Fruit fly (Drosophila melanogaster) whole organism, prepupa: ENCODE results near the gene hth.

Experiments used
- CG10631 ChIP-seq: fragments of 200-800 bp; sonication (Bioruptor generic); optimal IDR thresholded peaks from 2 replicates; lab custom pipeline; 2016; ENCODE audit warnings: missing biosample characterization, missing genetic modification characterization
- CG10669 ChIP-seq: fragments of 200-800 bp; sonication (Bioruptor generic); optimal IDR thresholded peaks from 3 replicates; lab custom pipeline; 2018; ENCODE audit warnings: missing biosample characterization, mild to moderate bottlenecking, missing genetic modification characterization, moderate library complexity
- CG11294 ChIP-seq: fragments of 200-800 bp; sonication (Bioruptor generic); IDR thresholded peaks from 2 replicates; pipeline ENCODE4 v1.3.6; 2022; ENCODE audit warnings: missing biosample characterization, missing genetic modification characterization
- CG11762 ChIP-seq: fragments of 200-800 bp; sonication (Bioruptor generic); optimal IDR thresholded peaks from 3 replicates; lab custom pipeline; 2016; ENCODE audit warnings: missing biosample characterization, missing genetic modification characterization; ENCODE audit not compliant: insufficient read depth
- CG11902 ChIP-seq: fragments of 200-800 bp; sonication (Bioruptor generic); optimal IDR thresholded peaks from 3 replicates; lab custom pipeline; 2016; ENCODE audit warnings: missing biosample characterization, missing genetic modification characterization
- CG15336 ChIP-seq: fragments of 200-800 bp; sonication (Bioruptor generic); IDR thresholded peaks from 2 replicates; pipeline ENCODE4 v1.3.6; 2022; ENCODE audit warnings: missing biosample characterization, missing genetic modification characterization
- CG1621 ChIP-seq: fragments of 200-800 bp; sonication (Bioruptor generic); optimal IDR thresholded peaks from 3 replicates; lab custom pipeline; 2018; ENCODE audit warnings: missing biosample characterization, mild to moderate bottlenecking, missing genetic modification characterization
- CG3032 ChIP-seq: fragments of 200-800 bp; optimal IDR thresholded peaks from 2 replicates; lab custom pipeline; 2019; ENCODE audit warnings: missing biosample characterization, mild to moderate bottlenecking, missing genetic modification characterization, moderate library complexity
- CG31627 ChIP-seq: fragments of 200-800 bp; sonication (Bioruptor generic); optimal IDR thresholded peaks from 3 replicates; lab custom pipeline; 2016; ENCODE audit warnings: missing biosample characterization, missing genetic modification characterization
- CG34406 ChIP-seq: fragments of 200-800 bp; sonication (Bioruptor generic); optimal IDR thresholded peaks from 3 replicates; lab custom pipeline; 2016; ENCODE audit warnings: missing biosample characterization, missing genetic modification characterization
- CG3919 ChIP-seq: fragments of 200-800 bp; sonication (Bioruptor generic); optimal IDR thresholded peaks from 3 replicates; lab custom pipeline; 2016; ENCODE audit warnings: missing biosample characterization, missing genetic modification characterization
- CG6163 ChIP-seq: fragments of 200-800 bp; sonication (Bioruptor generic); IDR thresholded peaks from 3 replicates; pipeline ENCODE4 v1.3.6; 2022; ENCODE audit warnings: missing biosample characterization, missing genetic modification characterization
- CG6276 ChIP-seq: fragments of 200-800 bp; sonication (Bioruptor generic); optimal IDR thresholded peaks from 2 replicates; lab custom pipeline; 2017; ENCODE audit warnings: missing biosample characterization, mild to moderate bottlenecking, missing genetic modification characterization
- CG6792 ChIP-seq: fragments of 200-800 bp; sonication (Bioruptor generic); optimal IDR thresholded peaks from 3 replicates; lab custom pipeline; 2016; ENCODE audit warnings: missing biosample characterization, missing genetic modification characterization
- CG6808 ChIP-seq: fragments of 200-800 bp; sonication (Bioruptor generic); optimal IDR thresholded peaks from 3 replicates; lab custom pipeline; 2017; ENCODE audit warnings: missing biosample characterization, missing genetic modification characterization, mild to moderate bottlenecking, moderate library complexity, missing genetic modification reagents
- CG6854 ChIP-seq: fragments of 200-800 bp; sonication (Bioruptor generic); optimal IDR thresholded peaks from 2 replicates; lab custom pipeline; 2017; ENCODE audit warnings: missing biosample characterization, mild to moderate bottlenecking, missing genetic modification characterization
- CG8119 ChIP-seq: fragments of 200-800 bp; sonication (Bioruptor generic); IDR thresholded peaks from 3 replicates; pipeline ENCODE4 v1.3.6; 2022; ENCODE audit warnings: missing biosample characterization, missing genetic modification characterization
- CG8632 ChIP-seq: fragments of 200-800 bp; sonication (Bioruptor generic); optimal IDR thresholded peaks from 3 replicates; lab custom pipeline; 2016; ENCODE audit warnings: missing biosample characterization, missing genetic modification characterization
- CG9139 ChIP-seq: fragments of 200-800 bp; sonication (Bioruptor generic); optimal IDR thresholded peaks from 3 replicates; lab custom pipeline; 2017; ENCODE audit warnings: missing biosample characterization, mild to moderate bottlenecking, missing genetic modification characterization
- Eip78C ChIP-seq: fragments of 200-800 bp; sonication (Bioruptor generic); peaks from one replicate; lab custom pipeline; 2016; ENCODE audit warnings: missing biosample characterization, missing genetic modification characterization
- Eip93F ChIP-seq: fragments of 200-800 bp; sonication (Bioruptor generic); optimal IDR thresholded peaks from 2 replicates; lab custom pipeline; 2016; ENCODE audit warnings: missing biosample characterization, mild to moderate bottlenecking, missing genetic modification characterization
- Ets96B ChIP-seq: fragments of 200-800 bp; optimal IDR thresholded peaks from 2 replicates; lab custom pipeline; 2019; ENCODE audit warnings: missing biosample characterization, mild to moderate bottlenecking, missing genetic modification characterization, moderate library complexity
- Gug ChIP-seq: fragments of 200-800 bp; sonication (Bioruptor generic); IDR thresholded peaks from 2 replicates; pipeline ENCODE4 v1.3.6; 2022; ENCODE audit warnings: missing biosample characterization, missing genetic modification characterization
- Hr38 ChIP-seq: sonication (Bioruptor generic); optimal IDR thresholded peaks from 2 replicates; lab custom pipeline; 2016; ENCODE audit warnings: missing biosample characterization, missing genetic modification characterization
- Hr39 ChIP-seq: fragments of 200-800 bp; sonication (Bioruptor generic); optimal IDR thresholded peaks from 2 replicates; lab custom pipeline; 2016; ENCODE audit warnings: missing biosample characterization, missing genetic modification characterization
- Hr4 ChIP-seq: fragments of 200-800 bp; sonication (Bioruptor generic); optimal IDR thresholded peaks from 3 replicates; lab custom pipeline; 2016; ENCODE audit warnings: missing biosample characterization, missing genetic modification characterization
- Met ChIP-seq: fragments of 200-800 bp; sonication (Bioruptor generic); optimal IDR thresholded peaks from 3 replicates; lab custom pipeline; 2016; ENCODE audit warnings: missing biosample characterization, missing genetic modification characterization
- Sox102F ChIP-seq: fragments of 200-800 bp; sonication (Bioruptor generic); optimal IDR thresholded peaks from 2 replicates; lab custom pipeline; 2016; ENCODE audit warnings: missing biosample characterization, mild to moderate bottlenecking, missing genetic modification characterization
- achi ChIP-seq: fragments of 200-800 bp; sonication (Bioruptor generic); optimal IDR thresholded peaks from 3 replicates; lab custom pipeline; 2016; ENCODE audit warnings: missing biosample characterization, missing genetic modification characterization
- dac ChIP-seq: fragments of 200-800 bp; sonication (Bioruptor generic); optimal IDR thresholded peaks from 2 replicates; lab custom pipeline; 2017; ENCODE audit warnings: missing biosample characterization, mild to moderate bottlenecking, missing genetic modification characterization
- dsx ChIP-seq: fragments of 200-800 bp; optimal IDR thresholded peaks from 3 replicates; lab custom pipeline; 2019; ENCODE audit warnings: missing biosample characterization, mild to moderate bottlenecking, missing genetic modification characterization, moderate library complexity; ENCODE audit not compliant: poor library complexity, severe bottlenecking
- eg ChIP-seq: fragments of 200-800 bp; sonication (Bioruptor generic); IDR thresholded peaks from 3 replicates; pipeline ENCODE4 v1.3.6; 2022; ENCODE audit warnings: missing biosample characterization, missing genetic modification characterization
- fd59A ChIP-seq: fragments of 200-800 bp; sonication (Bioruptor generic); optimal IDR thresholded peaks from 2 replicates; lab custom pipeline; 2017; ENCODE audit warnings: missing biosample characterization, mild to moderate bottlenecking, missing genetic modification characterization, missing genetic modification reagents
- fkh ChIP-seq: fragments of 200-800 bp; sonication (Bioruptor generic); optimal IDR thresholded peaks from 3 replicates; lab custom pipeline; 2017; ENCODE audit warnings: missing biosample characterization, mild to moderate bottlenecking, missing genetic modification characterization, moderate library complexity
- lz ChIP-seq: fragments of 200-800 bp; sonication (Bioruptor generic); optimal IDR thresholded peaks from 3 replicates; lab custom pipeline; 2016; ENCODE audit warnings: missing biosample characterization, missing genetic modification characterization
- pdm3 ChIP-seq: fragments of 200-800 bp; sonication (Bioruptor generic); optimal IDR thresholded peaks from 3 replicates; lab custom pipeline; 2016; ENCODE audit warnings: missing biosample characterization, missing genetic modification characterization
- spab ChIP-seq: fragments of 200-800 bp; sonication (Bioruptor generic); optimal IDR thresholded peaks from 2 replicates; lab custom pipeline; 2017; ENCODE audit warnings: missing biosample characterization, mild to moderate bottlenecking, missing genetic modification characterization, missing genetic modification reagents
- ss ChIP-seq, 2 experiments: fragments of 200-800 bp; sonication (Bioruptor generic); optimal IDR thresholded peaks; 2 replicates in 1 of 2; 3 replicates in 1 of 2; lab custom pipeline; 2017 to 2018; ENCODE audit warnings: mild to moderate bottlenecking in 2 of 2, missing biosample characterization in 2 of 2, missing genetic modification characterization in 2 of 2, moderate library complexity in 1 of 2
- topi ChIP-seq: fragments of 200-800 bp; sonication (Bioruptor generic); optimal IDR thresholded peaks from 3 replicates; lab custom pipeline; 2016; ENCODE audit warnings: missing biosample characterization, missing genetic modification characterization
- vri ChIP-seq: fragments of 200-800 bp; sonication (Bioruptor generic); optimal IDR thresholded peaks from 3 replicates; lab custom pipeline; 2016; ENCODE audit warnings: missing biosample characterization, mild to moderate bottlenecking, missing genetic modification characterization

hth gene

DNA sequence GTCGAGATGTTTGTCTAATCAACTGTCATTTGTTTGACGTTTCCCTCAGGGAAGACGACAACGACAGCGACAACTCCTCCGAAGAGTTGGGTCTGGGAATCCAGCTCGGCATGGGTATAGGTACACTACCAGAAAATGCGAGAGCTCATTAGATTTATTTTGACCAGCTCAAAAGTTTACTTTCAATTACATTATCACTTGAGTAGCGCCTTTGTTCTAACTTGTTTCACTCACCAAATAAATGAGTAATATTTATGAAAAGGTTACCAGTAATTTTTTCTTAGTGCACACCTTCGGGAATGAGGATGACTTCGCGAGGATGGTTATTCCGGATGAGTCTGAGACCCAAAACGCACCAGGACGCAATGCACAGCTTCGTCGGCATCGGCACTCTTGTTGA is 145.2 kb downstream of the hth start (continued):
- peak; percentile 28 for TF ChIP-seq CG10631 (GFP tag; lab: Kevin White, UChicago)
- peak; percentile 30 for TF ChIP-seq lz
- TF ChIP-seq CG34406 = peak; percentile 7
- no peak for TF ChIP-seq CG8119 (GFP tag; lab: Robert Waterston, UW)
- TF ChIP-seq dsx (GFP tag; lab: Kevin White, UChicago) = no peak
- TF ChIP-seq CG3032 = no peak
- TF ChIP-seq dac (GFP tag; lab: Kevin White, UChicago) = no peak
- peak; percentile 54 for TF ChIP-seq topi
- no peak for TF ChIP-seq fkh
- peak; percentile 40 for TF ChIP-seq Hr39 (GFP tag; lab: Kevin White, UChicago)
- no peak for TF ChIP-seq CG15336 (GFP tag; lab: Robert Waterston, UW)
- TF ChIP-seq CG9139 (GFP tag; lab: Kevin White, UChicago) = no peak
- TF ChIP-seq CG3919 (GFP tag; lab: Kevin White, UChicago) = peak; percentile 43
- TF ChIP-seq CG6163 (GFP tag; lab: Robert Waterston, UW) = peak; percentile 30; the same call in 1 of the 3 replicates
- peak; percentile 29 for TF ChIP-seq achi (GFP tag; lab: Kevin White, UChicago)
- no peak for TF ChIP-seq ss (GFP tag; optimal IDR thresholded peaks at IDR 0.05; lab: Kevin White, UChicago)
- no peak for TF ChIP-seq Hr38
- peak; percentile 27 for TF ChIP-seq pdm3 (GFP tag; lab: Kevin White, UChicago)
- no peak for TF ChIP-seq vri
- peak; percentile 17 for TF ChIP-seq Sox102F (GFP tag; lab: Kevin White, UChicago)
- TF ChIP-seq fd59A (GFP tag; lab: Kevin White, UChicago) = no peak
- TF ChIP-seq CG11902 (GFP tag; lab: Kevin White, UChicago) = no peak
- no peak for TF ChIP-seq CG6854 (GFP tag; lab: Kevin White, UChicago)
- TF ChIP-seq CG11762 (GFP tag; lab: Kevin White, UChicago) = no peak
- peak; percentile 35 for TF ChIP-seq CG31627 (GFP tag; lab: Kevin White, UChicago)
- 0 out of 3 replicates have a peak, but pooled peaks have one; percentile 13 for TF ChIP-seq eg (GFP tag; lab: Robert Waterston, UW)
- no peak for TF ChIP-seq CG10669 (GFP tag; lab: Kevin White, UChicago)
- TF ChIP-seq spab = no peak
- no peak for TF ChIP-seq CG8632 (GFP tag; lab: Kevin White, UChicago)
- TF ChIP-seq CG6276 (GFP tag; lab: Kevin White, UChicago) = no peak
- TF ChIP-seq CG6792 (GFP tag; lab: Kevin White, UChicago) = peak; percentile 5
- TF ChIP-seq Eip78C = peak; percentile 63
- TF ChIP-seq Eip93F (GFP tag; lab: Kevin White, UChicago) = no peak

DNA sequence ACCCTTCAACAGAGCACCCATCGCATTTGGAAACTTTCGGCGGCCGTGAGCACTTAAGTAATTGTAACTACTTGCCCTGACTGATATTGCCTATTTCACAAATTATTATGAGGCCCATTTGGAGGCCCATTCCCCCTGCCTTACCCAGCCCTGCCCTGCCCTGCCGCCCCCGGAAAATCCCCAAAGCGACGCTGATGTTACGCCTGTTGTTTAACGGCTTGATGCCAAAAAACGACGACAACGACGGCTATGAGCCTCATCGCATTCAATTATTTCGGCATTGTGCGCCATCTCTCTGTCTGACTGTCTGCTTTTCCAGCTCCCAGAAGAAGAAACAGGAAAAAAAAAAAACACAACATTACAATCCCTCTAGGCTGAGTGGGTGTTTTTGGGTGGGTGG is 145.8 kb downstream of the hth start:
- no peak for TF ChIP-seq CG3032
- TF ChIP-seq fd59A (GFP tag; lab: Kevin White, UChicago) = no peak
- no peak for TF ChIP-seq CG1621 (tag; lab: Kevin White, UChicago)
- no peak for TF ChIP-seq Met
- TF ChIP-seq CG6808 = no peak
- no peak for TF ChIP-seq ss (GFP tag; optimal IDR thresholded peaks at IDR 0.05; lab: Kevin White, UChicago)
- no peak for TF ChIP-seq Hr4
- TF ChIP-seq Gug (GFP tag; lab: Robert Waterston, UW) = no peak
- no peak for TF ChIP-seq CG6163 (GFP tag; lab: Robert Waterston, UW)
- no peak for TF ChIP-seq pdm3 (GFP tag; lab: Kevin White, UChicago)
- no peak for TF ChIP-seq CG6854 (GFP tag; lab: Kevin White, UChicago)
- TF ChIP-seq CG11294 = no peak
- no peak for TF ChIP-seq CG15336 (GFP tag; lab: Robert Waterston, UW)
- no peak for TF ChIP-seq Ets96B (tag; lab: Kevin White, UChicago)
